Fruit fly (Drosophila melanogaster): ENCODE results near the gene Pp2C1.

DNA sequence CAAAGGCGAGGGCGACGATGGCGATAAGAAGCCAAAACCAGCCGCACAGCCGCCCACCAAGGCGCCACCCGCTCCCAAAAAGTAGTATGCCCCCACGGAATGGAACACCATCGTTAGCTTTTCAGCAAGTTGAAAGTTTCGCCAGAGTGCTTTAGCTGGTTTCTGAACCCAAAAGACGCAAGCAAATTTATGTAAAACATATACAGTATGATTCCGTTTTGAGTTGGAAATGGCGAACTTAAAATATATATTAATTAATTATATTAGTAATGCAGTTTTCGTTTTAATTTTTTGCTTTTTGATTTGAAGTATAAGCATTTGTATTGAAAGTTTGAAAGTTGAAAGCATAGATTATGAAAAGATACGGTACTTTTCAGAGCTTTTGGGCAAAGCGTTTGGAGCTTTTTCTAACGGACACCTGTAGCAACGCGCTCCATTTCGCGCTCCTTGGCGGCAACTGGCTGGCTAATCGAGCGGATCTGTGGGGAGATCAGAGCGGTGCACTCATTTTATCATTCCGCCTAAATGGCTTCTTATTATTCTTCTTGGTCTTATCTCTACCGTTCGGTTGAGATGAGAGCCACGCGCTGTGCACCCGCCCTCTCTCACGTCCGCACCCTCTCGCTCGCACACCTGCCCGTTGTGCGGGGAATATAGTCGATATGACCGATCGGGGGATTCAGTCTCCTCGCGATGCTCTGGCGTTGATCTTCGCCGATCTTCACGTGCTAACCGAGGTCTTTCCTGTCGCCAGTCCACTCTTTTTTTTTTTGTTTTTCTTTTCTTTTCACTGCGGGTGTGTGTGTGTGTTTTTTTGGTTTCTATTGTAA, 20.7 kb upstream of the Pp2C1 start, which contains the start of gene Proc-R:
- TF ChIP-seq ss (GFP tag; optimal IDR thresholded peaks at IDR 0.05), result no peak
- TF ChIP-seq CG6163 (GFP tag; IDR thresholded peaks at IDR 0.05), result no peak
- no peak for TF ChIP-seq CG6854 (GFP tag; optimal IDR thresholded peaks at IDR 0.05)
- no peak for TF ChIP-seq Eip75B (GFP tag; optimal IDR thresholded peaks at IDR 0.05)
- TF ChIP-seq Blimp-1 (GFP tag; optimal IDR thresholded peaks at IDR 0.05), result no peak
- TF ChIP-seq esn (GFP tag; optimal IDR thresholded peaks at IDR 0.05), result no peak
- TF ChIP-seq CG1621 (tag; optimal IDR thresholded peaks at IDR 0.05), result no peak
- TF ChIP-seq Gug (GFP tag; IDR thresholded peaks at IDR 0.05), result no peak
- TF ChIP-seq OdsH (GFP tag; optimal IDR thresholded peaks at IDR 0.05), result no peak
- TF ChIP-seq CG11902 (GFP tag; optimal IDR thresholded peaks at IDR 0.05), result no peak
- no peak for TF ChIP-seq CG34406 (GFP tag; optimal IDR thresholded peaks at IDR 0.05)

Data from whole organism, prepupa.